Fruit fly (Drosophila melanogaster): ENCODE results near the gene CG13708.

The CG13708 gene

DNA sequence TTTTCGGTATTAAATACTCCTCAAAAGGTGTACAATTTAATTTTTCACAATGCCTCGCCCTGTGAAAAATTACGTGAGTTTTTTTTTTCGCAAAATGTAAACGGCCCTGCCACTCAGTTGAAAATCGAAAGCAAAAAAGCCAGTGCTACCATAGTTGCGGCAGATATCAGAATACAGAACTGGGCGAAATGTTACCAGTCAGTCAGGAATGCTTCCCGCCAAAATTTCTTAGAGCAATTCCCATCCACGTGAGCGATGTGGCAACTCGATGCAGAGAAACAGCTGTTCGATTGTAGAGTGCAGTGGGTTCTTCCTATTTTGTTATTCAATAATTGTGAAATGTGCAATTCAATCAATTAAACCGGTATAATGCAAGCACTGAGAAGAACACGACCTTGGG is 7.8 kb downstream of the CG13708 start, which contains the start of the genes Dhc64C and LeuRS-m (continued):
- TF ChIP-seq NC2β (GFP tag; optimal IDR thresholded peaks at IDR 0.05) (peak; percentile 30), kay (GFP tag; optimal IDR thresholded peaks at IDR 0.05) (peak; percentile 48), CG12391 (tag; optimal IDR thresholded peaks at IDR 0.05) (peak; percentile 46), ara (GFP tag; IDR thresholded peaks at IDR 0.05) (peak; percentile 13; the same call in 1 of the 2 replicates), chif (GFP tag; optimal IDR thresholded peaks at IDR 0.05) (peak in 1 of 2 experiments; percentile 24), inv (GFP tag; IDR thresholded peaks at IDR 0.05; ENCODE audit: partially characterized antibody) (peak; percentile 56; the same call in 1 of the 2 replicates), CG14667 (GFP tag; IDR thresholded peaks at IDR 0.05) (no peak), CG9797 (GFP tag; optimal IDR thresholded peaks at IDR 0.05) (peak; percentile 42), CG13624 (GFP tag; optimal IDR thresholded peaks at IDR 0.05) (peak; percentile 56), kni (GFP tag; optimal IDR thresholded peaks at IDR 0.05) (peak; percentile 17), sob (GFP tag; IDR thresholded peaks at IDR 0.05) (peak; percentile 56), insv (GFP tag; optimal IDR thresholded peaks at IDR 0.05) (peak in 1 of 2 experiments; percentile 81), exex (tag; optimal IDR thresholded peaks at IDR 0.05) (no peak), Dbx (GFP tag; IDR thresholded peaks at IDR 0.05) (0 out of 3 replicates have a peak, but pooled peaks have one; percentile 40), CG9817 (tag; optimal IDR thresholded peaks at IDR 0.05) (peak; percentile 46), CG7786 (GFP tag; optimal IDR thresholded peaks at IDR 0.05) (peak; percentile 51), CG18599 (GFP tag; optimal IDR thresholded peaks at IDR 0.05) (no peak), CG10321 (GFP tag; IDR thresholded peaks at IDR 0.05) (no peak), CG8944 (GFP tag; optimal IDR thresholded peaks at IDR 0.05) (peak; percentile 50), zen2 (GFP tag; IDR thresholded peaks at IDR 0.05; ENCODE audit: partially characterized antibody) (0 out of 3 replicates have a peak, but pooled peaks have one; percentile 7), CG42726 (GFP tag; IDR thresholded peaks at IDR 0.05; ENCODE audit: partially characterized antibody) (peak; percentile 74), YL-1 (GFP tag; optimal IDR thresholded peaks at IDR 0.05) (peak; percentile 87), CG34224 (GFP tag; IDR thresholded peaks at IDR 0.05; ENCODE audit: partially characterized antibody) (peak; percentile 24; the same call in 1 of the 3 replicates), eve (GFP tag; optimal IDR thresholded peaks at IDR 0.05) (no peak), unc-4 (GFP tag; IDR thresholded peaks at IDR 0.05; ENCODE audit: partially characterized antibody) (peak; percentile 31; the same call in 1 of the 2 replicates), Side (GFP tag; optimal IDR thresholded peaks at IDR 0.05) (peak; percentile 56), row (GFP tag; IDR thresholded peaks at IDR 0.05) (peak; percentile 71), CG34422 (GFP tag; IDR thresholded peaks at IDR 0.05) (peak; percentile 95), sna (GFP tag; IDR thresholded peaks at IDR 0.05; ENCODE audit: partially characterized antibody) (0 out of 2 replicates have a peak, but pooled peaks have one; percentile 29), Hr51 (GFP tag; optimal IDR thresholded peaks at IDR 0.05) (peak in 1 of 2 experiments; percentile 3), chinmo (GFP tag; IDR thresholded peaks at IDR 0.05; ENCODE audit: partially characterized antibody) (0 out of 4 replicates have a peak, but pooled peaks have one; percentile 77), CG4820 (GFP tag; optimal IDR thresholded peaks at IDR 0.05) (peak; percentile 0), Sry-δ (GFP tag; optimal IDR thresholded peaks at IDR 0.05) (peak; percentile 66), Xbp1 (GFP tag; optimal IDR thresholded peaks at IDR 0.05) (peak; percentile 33), CG13424 (tag; optimal IDR thresholded peaks at IDR 0.05) (peak; percentile 27), CG17612 (GFP tag; IDR thresholded peaks at IDR 0.05) (no peak), gt (GFP tag; IDR thresholded peaks at IDR 0.05) (no peak), gfzf (GFP tag; optimal IDR thresholded peaks at IDR 0.05) (peak; percentile 39), CG16863 (GFP tag; optimal IDR thresholded peaks at IDR 0.05) (no peak), CG12659 (GFP tag; optimal IDR thresholded peaks at IDR 0.05) (peak; percentile 61), maf-S (GFP tag; optimal IDR thresholded peaks at IDR 0.05) (peak; percentile 34), pzg (GFP tag; optimal IDR thresholded peaks at IDR 0.05) (peak; percentile 96), peb (GFP tag; IDR thresholded peaks at IDR 0.05) (no peak), CG15696 (tag; optimal IDR thresholded peaks at IDR 0.05) (peak; percentile 3), ems (GFP tag; optimal IDR thresholded peaks at IDR 0.05) (no peak), jumu (GFP tag; optimal IDR thresholded peaks at IDR 0.05) (peak; percentile 49), Chrac-16 (GFP tag; optimal IDR thresholded peaks at IDR 0.05) (peak; percentile 38), Drgx (GFP tag; IDR thresholded peaks at IDR 0.05) (no peak), dmrt99B (tag; optimal IDR thresholded peaks at IDR 0.05) (no peak)
